Fruit fly (Drosophila melanogaster) whole organism, adult: ENCODE data around the gene MsR1.

Experiments
- CG11617 ChIP-seq: fragments of 200-800 bp; sonication (Bioruptor generic); optimal IDR thresholded peaks from 2 replicates; lab custom pipeline; 2017; ENCODE audit warnings: mild to moderate bottlenecking, missing biosample characterization, missing genetic modification reagents, missing genetic modification characterization
- CG12768 ChIP-seq: fragments of 200-800 bp; sonication (Bioruptor generic); optimal IDR thresholded peaks from 2 replicates; lab custom pipeline; 2017; ENCODE audit warnings: missing biosample characterization, missing genetic modification characterization, mild to moderate bottlenecking, moderate library complexity, missing genetic modification reagents
- CG14711 ChIP-seq: fragments of 200-800 bp; sonication (Bioruptor generic); optimal IDR thresholded peaks from 2 replicates; lab custom pipeline; 2018; ENCODE audit warnings: missing biosample characterization, mild to moderate bottlenecking, missing genetic modification characterization, moderate library complexity
- CG1620 ChIP-seq: fragments of 200-800 bp; sonication (Bioruptor generic); optimal IDR thresholded peaks from 2 replicates; lab custom pipeline; 2016; ENCODE audit warnings: missing biosample characterization, missing genetic modification characterization
- CG33017 ChIP-seq: fragments of 200-800 bp; sonication (Bioruptor generic); optimal IDR thresholded peaks from 2 replicates; lab custom pipeline; 2018; ENCODE audit warnings: missing biosample characterization, mild to moderate bottlenecking, missing genetic modification characterization, moderate library complexity
- CG5204 ChIP-seq: fragments of 200-800 bp; sonication (Bioruptor generic); optimal IDR thresholded peaks from 2 replicates; lab custom pipeline; 2016; ENCODE audit warnings: missing biosample characterization, missing genetic modification characterization
- CG7045 ChIP-seq: fragments of 200-800 bp; sonication (Bioruptor generic); optimal IDR thresholded peaks from 2 replicates; lab custom pipeline; 2017; ENCODE audit warnings: missing biosample characterization, mild to moderate bottlenecking, missing genetic modification characterization
- CG7101 ChIP-seq: fragments of 200-800 bp; sonication (Bioruptor generic); optimal IDR thresholded peaks from 2 replicates; lab custom pipeline; 2018; ENCODE audit warnings: missing biosample characterization, mild to moderate bottlenecking, missing genetic modification characterization, moderate library complexity
- Clk ChIP-seq: fragments of 200-800 bp; sonication (Bioruptor generic); optimal IDR thresholded peaks from 2 replicates; lab custom pipeline; 2017; ENCODE audit warnings: missing biosample characterization, missing genetic modification characterization
- Crg-1 ChIP-seq: fragments of 200-800 bp; sonication (Bioruptor generic); optimal IDR thresholded peaks from 2 replicates; lab custom pipeline; 2016; ENCODE audit warnings: missing biosample characterization, missing genetic modification characterization
- Hr96 ChIP-seq: fragments of 200-800 bp; sonication (Bioruptor generic); optimal IDR thresholded peaks from 2 replicates; lab custom pipeline; 2016; ENCODE audit warnings: missing biosample characterization, missing genetic modification characterization
- Mnt ChIP-seq: fragments of 200-800 bp; sonication (Bioruptor generic); optimal IDR thresholded peaks from 2 replicates; lab custom pipeline; 2016; ENCODE audit warnings: missing biosample characterization, mild to moderate bottlenecking, missing genetic modification characterization
- bab1 ChIP-seq: fragments of 200-800 bp; sonication (Bioruptor generic); optimal IDR thresholded peaks from 3 replicates; lab custom pipeline; 2019; ENCODE audit warnings: missing biosample characterization, mild to moderate bottlenecking, missing genetic modification characterization, moderate library complexity
- cic ChIP-seq: fragments of 200-800 bp; sonication (Bioruptor generic); optimal IDR thresholded peaks from 2 replicates; lab custom pipeline; 2017; ENCODE audit warnings: missing biosample characterization, mild to moderate bottlenecking, missing genetic modification characterization, moderate library complexity
- cnc ChIP-seq, 2 experiments: fragments of >200 bp; optimal IDR thresholded peaks; 2 replicates each; lab custom pipeline; 2017
- kay ChIP-seq: fragments of 200-800 bp; sonication (Bioruptor generic); peaks from one replicate; lab custom pipeline; 2016; ENCODE audit warnings: missing biosample characterization, missing genetic modification characterization, borderline replicate concordance
- ovo ChIP-seq: fragments of 200-800 bp; sonication (Bioruptor generic); optimal IDR thresholded peaks from 2 replicates; lab custom pipeline; 2016; ENCODE audit warnings: missing biosample characterization, missing genetic modification characterization
- pad ChIP-seq: fragments of 200-800 bp; sonication (Bioruptor generic); optimal IDR thresholded peaks from 3 replicates; lab custom pipeline; 2017; ENCODE audit warnings: missing biosample characterization, missing genetic modification characterization, mild to moderate bottlenecking, moderate library complexity, missing genetic modification reagents
- tj ChIP-seq: fragments of 200-800 bp; sonication (Bioruptor generic); optimal IDR thresholded peaks from 3 replicates; lab custom pipeline; 2017; ENCODE audit warnings: missing biosample characterization, mild to moderate bottlenecking, missing genetic modification characterization, moderate library complexity
- toe ChIP-seq: fragments of 200-800 bp; sonication (Bioruptor generic); optimal IDR thresholded peaks from 2 replicates; lab custom pipeline; 2016; ENCODE audit warnings: missing biosample characterization, missing genetic modification characterization

The MsR1 gene

dm6 chr3L:2332228-2332627 is 9.7 kb downstream of the MsR1 start:
- no peak for TF ChIP-seq Crg-1 (GFP tag; lab: Kevin White, UChicago)

DNA sequence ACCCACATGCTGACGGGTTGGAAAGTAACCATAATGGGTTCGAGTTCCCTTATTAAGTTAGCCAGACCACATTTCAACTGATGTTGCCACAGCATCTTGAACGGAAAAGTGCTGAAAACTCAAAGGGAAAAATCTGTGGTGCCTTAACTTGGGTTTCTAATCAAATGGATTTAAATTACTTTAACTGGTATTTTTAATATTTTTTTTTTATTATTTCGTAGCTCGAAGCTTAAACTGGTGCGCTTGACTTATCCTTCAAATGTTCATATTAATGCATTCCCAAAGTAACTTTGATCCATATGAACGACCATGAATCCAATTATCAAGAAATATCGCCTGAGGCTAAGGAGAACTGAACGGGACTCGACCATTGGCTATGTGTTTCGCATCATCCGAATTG is 37.8 kb downstream of the MsR1 start, which contains the start of gene CG13801:
CG13801 (plus strand) TSS at position 301 of the 400 bp plus-strand sequence.
- TF ChIP-seq CG1620 (GFP tag; lab: Kevin White, UChicago) (no peak), CG7045 (GFP tag; lab: Kevin White, UChicago) (no peak), pad (no peak), CG7101 (tag; lab: Kevin White, UChicago) (no peak), kay (no peak), Clk (no peak), tj (GFP tag; lab: Kevin White, UChicago) (no peak), CG33017 (tag; lab: Kevin White, UChicago) (no peak), Hr96 (no peak), Mnt (GFP tag; lab: Kevin White, UChicago) (no peak), CG5204 (GFP tag; lab: Kevin White, UChicago) (no peak), CG12768 (no peak), cic (GFP tag; lab: Kevin White, UChicago) (no peak), CG11617 (GFP tag; lab: Kevin White, UChicago) (no peak), CG14711 (tag; lab: Kevin White, UChicago) (no peak), cnc (optimal IDR thresholded peaks at IDR 0.05; lab: Kevin White, UChicago) (no peak), Crg-1 (GFP tag; lab: Kevin White, UChicago) (no peak)

dm6 chr3L:2371882-2372281 is 49.4 kb downstream of the MsR1 start, which contains the start of the genes CG1317 and CG8993:
CG1317 (minus strand) TSS chr3L:2371939.
CG8993 (plus strand) TSS chr3L:2372199.
- TF ChIP-seq cnc (optimal IDR thresholded peaks at IDR 0.05; lab: Kevin White, UChicago) (no peak), CG11617 (GFP tag; lab: Kevin White, UChicago) (peak; percentile 44), CG33017 (tag; lab: Kevin White, UChicago) (no peak), ovo (peak; percentile 62), CG7101 (tag; lab: Kevin White, UChicago) (peak; percentile 59), pad (peak; percentile 22), Crg-1 (GFP tag; lab: Kevin White, UChicago) (no peak), Hr96 (no peak), CG12768 (no peak), toe (peak; percentile 30), CG1620 (GFP tag; lab: Kevin White, UChicago) (peak; percentile 43), CG7045 (GFP tag; lab: Kevin White, UChicago) (peak; percentile 44), CG14711 (tag; lab: Kevin White, UChicago) (peak; percentile 52), kay (peak; percentile 55), tj (GFP tag; lab: Kevin White, UChicago) (peak; percentile 29), Mnt (GFP tag; lab: Kevin White, UChicago) (peak; percentile 38), bab1 (GFP tag; lab: Kevin White, UChicago) (peak; percentile 84)

DNA sequence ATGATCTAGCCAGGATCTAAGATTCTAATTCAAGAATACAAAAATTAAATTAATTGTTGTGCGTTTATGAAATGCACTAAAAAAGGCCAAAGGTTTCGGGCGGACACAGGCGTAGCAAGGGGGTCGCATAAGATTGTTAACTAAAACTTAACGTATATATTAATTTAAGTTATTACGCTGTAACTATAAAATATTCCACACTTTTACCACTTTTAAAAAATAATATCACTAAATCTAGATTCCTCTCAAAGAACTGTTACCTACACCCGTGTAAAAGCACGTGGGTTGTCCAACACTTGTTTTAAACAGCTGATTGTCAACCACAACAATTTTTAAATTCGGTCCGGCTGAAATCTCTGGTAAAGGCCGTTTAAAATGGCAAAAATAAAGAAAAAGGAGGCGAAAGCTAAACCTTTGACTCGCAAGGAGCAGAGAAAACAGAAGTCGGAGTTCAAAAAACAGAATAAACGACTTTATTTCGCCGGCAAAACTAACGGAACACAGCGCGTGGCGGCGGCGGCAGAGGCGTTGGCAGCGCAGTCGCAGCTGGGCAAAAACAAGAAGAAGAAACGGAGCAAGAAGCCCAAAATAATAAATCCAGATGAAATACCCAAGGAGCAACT is 51.0 kb downstream of the MsR1 start, which contains the start of the genes mRpL23 and CG9004:
mRpL23 (minus strand) TSS at position 284 of the 623 bp plus-strand sequence.
CG9004 (plus strand) TSS at position 308 of the 623 bp plus-strand sequence.
- TF ChIP-seq bab1 (GFP tag; lab: Kevin White, UChicago) (peak; percentile 99), CG7101 (tag; lab: Kevin White, UChicago) (peak; percentile 99), pad (peak; percentile 94), Clk (peak; percentile 98), CG7045 (GFP tag; lab: Kevin White, UChicago) (peak; percentile 99), ovo (peak; percentile 97), cic (GFP tag; lab: Kevin White, UChicago) (peak; percentile 91), Crg-1 (GFP tag; lab: Kevin White, UChicago) (peak; percentile 99), cnc (optimal IDR thresholded peaks at IDR 0.05; lab: Kevin White, UChicago) (no peak), kay (peak; percentile 97), tj (GFP tag; lab: Kevin White, UChicago) (peak; percentile 91), CG1620 (GFP tag; lab: Kevin White, UChicago) (peak; percentile 99), CG14711 (tag; lab: Kevin White, UChicago) (peak; percentile 98), CG5204 (GFP tag; lab: Kevin White, UChicago) (peak; percentile 99), Mnt (GFP tag; lab: Kevin White, UChicago) (peak; percentile 100), CG12768 (peak; percentile 99), toe (peak; percentile 100), CG11617 (GFP tag; lab: Kevin White, UChicago) (peak; percentile 98), Hr96 (peak; percentile 99), CG33017 (tag; lab: Kevin White, UChicago) (peak; percentile 99)

- TF ChIP-seq Mnt (GFP tag; lab: Kevin White, UChicago) (peak; percentile 48), cic (GFP tag; lab: Kevin White, UChicago) (no peak), pad (peak; percentile 27), CG14711 (tag; lab: Kevin White, UChicago) (no peak), Hr96 (no peak), bab1 (GFP tag; lab: Kevin White, UChicago) (peak; percentile 42), CG7101 (tag; lab: Kevin White, UChicago) (peak; percentile 4), CG1620 (GFP tag; lab: Kevin White, UChicago) (peak; percentile 6), Crg-1 (GFP tag; lab: Kevin White, UChicago) (no peak), kay (peak; percentile 92)
Measured at dm6 chr3L:2377114-2377783, 54.8 kb downstream of the MsR1 start, which contains the start of the genes CG15877 and Svil. CG15877 (minus strand) TSS chr3L:2377556. Svil (plus strand) TSS chr3L:2377655.
